Worm (Caenorhabditis elegans) whole organism, midembryonic: Measurements from ENCODE around the gene Y39A1C.1.
"Not testable (repeated sequence)": the region's sequence is repeated elsewhere in the genome, so short reads cannot be mapped to it uniquely, and the experiment has no call there.

ENCODE experiments used
- T22C8.4 ChIP-seq: fragments of 200-800 bp; sonication (Bioruptor generic); IDR thresholded peaks from 2 replicates; pipeline ENCODE4 v1.3.6; 2022; ENCODE audit warnings: missing genetic modification characterization, missing compliant biosample characterization
- cog-1 ChIP-seq: sonication (generic microtip); optimal IDR thresholded peaks from 2 replicates; lab custom pipeline; 2016; ENCODE audit warnings: missing genetic modification characterization, missing compliant biosample characterization
- flt-1 ChIP-seq: fragments of 200-800 bp; sonication (Bioruptor generic); IDR thresholded peaks from 2 replicates; pipeline ENCODE4 v1.3.6; 2022; ENCODE audit warnings: missing genetic modification characterization, missing compliant biosample characterization
- klf-2 ChIP-seq: fragments of 200-800 bp; sonication (Bioruptor generic); conservative IDR thresholded peaks from 2 replicates; pipeline ENCODE4 v1.3.6; 2022; ENCODE audit warnings: missing genetic modification reagents, missing genetic modification characterization, missing compliant biosample characterization
- med-1 ChIP-seq: sonication (generic microtip); optimal IDR thresholded peaks from 2 replicates; lab custom pipeline; 2017; ENCODE audit warnings: missing genetic modification characterization, mild to moderate bottlenecking, missing compliant biosample characterization, antibody characterized with exemption, missing genetic modification reagents; ENCODE audit not compliant: insufficient read depth
- ref-1 ChIP-seq: fragments of 200-800 bp; sonication (Bioruptor generic); conservative IDR thresholded peaks from 2 replicates; pipeline ENCODE4 v1.3.6; 2022; ENCODE audit warnings: missing genetic modification reagents, missing genetic modification characterization, missing compliant biosample characterization
- tab-1 ChIP-seq: fragments of 200-800 bp; sonication (Bioruptor generic); IDR thresholded peaks from 2 replicates; pipeline ENCODE4 v1.3.6; 2022; ENCODE audit warnings: missing genetic modification characterization, missing compliant biosample characterization
- ztf-23 ChIP-seq: fragments of 200-800 bp; sonication (Bioruptor generic); IDR thresholded peaks from 2 replicates; pipeline ENCODE4 v1.3.6; 2022; ENCODE audit warnings: missing genetic modification reagents, missing genetic modification characterization, missing compliant biosample characterization
- ztf-29 ChIP-seq: fragments of 200-800 bp; sonication (Bioruptor generic); IDR thresholded peaks from 2 replicates; pipeline ENCODE4 v1.3.6; 2022; ENCODE audit warnings: missing genetic modification reagents, missing genetic modification characterization, missing compliant biosample characterization

Gene Y39A1C.1

DNA sequence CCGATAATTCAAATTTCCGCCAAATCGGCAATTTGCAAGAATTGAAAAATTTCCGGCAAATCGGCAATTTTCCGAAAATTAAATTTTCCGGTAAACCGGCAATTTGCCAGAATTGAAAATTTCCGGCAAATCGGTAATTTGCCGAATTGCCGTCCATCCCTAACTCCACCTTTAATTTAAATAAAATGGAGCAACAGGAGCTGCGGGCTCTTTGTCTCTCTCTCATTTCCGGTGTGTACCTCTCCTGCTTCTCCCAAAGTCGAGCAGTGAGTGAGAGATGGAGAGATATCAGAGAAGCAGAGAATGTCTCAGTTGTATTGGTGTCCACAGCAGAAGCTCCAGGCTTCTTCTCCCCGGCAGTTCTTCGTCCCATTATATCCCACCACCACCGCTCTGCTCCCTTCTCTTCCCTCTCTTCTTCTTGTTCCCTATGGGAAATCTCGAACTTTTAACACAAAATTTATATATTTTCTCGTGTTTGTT is at the start of gene Y39A1C.1:
TSS of gene Y39A1C.1 (plus strand) at position 51 of the 483 bp plus-strand sequence.
- no peak for TF ChIP-seq flt-1
- no peak for TF ChIP-seq tab-1
- TF ChIP-seq T22C8.4, result no peak
- no peak for TF ChIP-seq ztf-23 (GFP tag; lab: Robert Waterston, UW)

DNA sequence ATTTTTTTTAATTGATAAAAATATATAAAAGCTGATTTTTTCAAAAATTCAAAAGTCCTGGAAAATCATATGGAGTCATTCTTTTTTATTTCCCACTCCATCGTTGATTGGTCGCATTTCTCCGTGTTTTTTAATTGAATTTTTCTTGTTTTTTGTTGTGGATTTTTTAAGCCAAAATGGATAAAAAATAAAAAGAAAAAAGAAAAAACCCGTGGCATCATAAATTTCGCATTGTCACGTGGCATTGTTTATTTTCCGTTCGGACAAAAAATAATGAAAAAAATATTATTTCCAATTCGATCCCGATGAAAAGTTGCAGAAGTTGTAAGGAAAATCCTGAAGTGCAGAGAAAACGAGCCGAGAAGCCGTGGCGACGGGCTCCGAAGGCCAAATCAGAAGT is 49.6 kb upstream of the Y39A1C.1 start, which contains the start of gene klp-7:
TSS of gene klp-7 (plus strand) at position 301 of the 400 bp plus-strand sequence.
- TF ChIP-seq klf-2 (GFP tag; lab: Robert Waterston, UW); flt-1; ztf-23 (GFP tag; lab: Robert Waterston, UW): not testable (repeated sequence)

DNA sequence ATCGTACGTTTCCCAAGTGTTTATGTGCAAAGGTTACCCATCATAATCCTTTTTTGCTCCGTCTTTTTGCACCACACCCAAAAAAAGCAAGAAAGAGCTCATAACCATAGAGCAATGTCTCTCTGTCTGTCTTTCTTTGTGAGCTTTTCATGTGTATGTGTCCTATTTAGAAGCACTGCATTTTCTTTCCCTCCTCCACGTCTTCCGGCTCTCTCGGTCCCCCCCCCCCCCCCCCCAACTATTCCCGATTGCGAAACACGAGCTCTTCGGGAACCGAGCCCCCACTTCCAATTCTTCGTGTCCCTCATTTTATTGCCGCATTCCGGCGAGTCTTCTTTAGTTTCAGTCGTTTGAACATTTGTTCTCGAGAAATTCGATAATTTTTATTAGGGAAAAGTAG is 48.4 kb upstream of the Y39A1C.1 start:
- TF ChIP-seq T22C8.4 (no peak), cog-1 (tag; lab: Kevin White, UChicago) (no peak), ztf-23 (GFP tag; lab: Robert Waterston, UW) (no peak), ref-1 (GFP tag; lab: Robert Waterston, UW) (no peak), flt-1 (no peak), tab-1 (no peak), klf-2 (GFP tag; lab: Robert Waterston, UW) (no peak), ztf-29 (GFP tag; lab: Robert Waterston, UW) (no peak), med-1 (GFP tag; lab: Kevin White, UChicago) (no peak)

ce11 chrIII:10807236-10807635 is 48.0 kb upstream of the Y39A1C.1 start:
- TF ChIP-seq klf-2 (GFP tag; lab: Robert Waterston, UW), result no peak
- TF ChIP-seq tab-1, result no peak
- no peak for TF ChIP-seq cog-1 (tag; lab: Kevin White, UChicago)
- TF ChIP-seq ztf-29 (GFP tag; lab: Robert Waterston, UW), result no peak
- no peak for TF ChIP-seq ref-1 (GFP tag; lab: Robert Waterston, UW)
- TF ChIP-seq T22C8.4, result no peak
- TF ChIP-seq med-1 (GFP tag; lab: Kevin White, UChicago), result no peak
- TF ChIP-seq flt-1, result no peak
- no peak for TF ChIP-seq ztf-23 (GFP tag; lab: Robert Waterston, UW)

DNA sequence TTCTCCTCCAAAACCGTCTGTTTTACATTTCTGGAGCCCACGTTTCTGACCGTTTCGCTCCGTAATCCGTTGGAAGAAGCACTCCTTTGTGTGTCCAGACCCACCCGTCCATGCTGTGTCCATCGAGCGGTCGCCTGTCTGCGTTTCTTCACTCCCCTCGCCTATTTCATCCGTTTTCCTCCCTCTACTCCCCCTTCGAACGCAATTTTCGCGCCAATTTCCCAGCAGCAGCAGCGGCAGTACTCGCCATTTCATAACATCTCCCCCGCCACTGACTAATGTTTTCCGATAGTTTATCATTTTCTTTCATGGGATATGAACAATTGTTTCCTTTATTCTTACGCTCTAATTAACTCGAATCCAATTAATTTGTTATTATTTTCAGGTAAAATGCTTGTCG is 47.3 kb upstream of the Y39A1C.1 start:
- peak; percentile 68; the same call in 1 of the 2 replicates for TF ChIP-seq ztf-23 (GFP tag; lab: Robert Waterston, UW)
- TF ChIP-seq tab-1, result 0 out of 2 replicates have a peak, but pooled peaks have one; percentile 36
- TF ChIP-seq ref-1 (GFP tag; lab: Robert Waterston, UW), result no peak
- no peak for TF ChIP-seq med-1 (GFP tag; lab: Kevin White, UChicago)
- no peak for TF ChIP-seq T22C8.4

DNA sequence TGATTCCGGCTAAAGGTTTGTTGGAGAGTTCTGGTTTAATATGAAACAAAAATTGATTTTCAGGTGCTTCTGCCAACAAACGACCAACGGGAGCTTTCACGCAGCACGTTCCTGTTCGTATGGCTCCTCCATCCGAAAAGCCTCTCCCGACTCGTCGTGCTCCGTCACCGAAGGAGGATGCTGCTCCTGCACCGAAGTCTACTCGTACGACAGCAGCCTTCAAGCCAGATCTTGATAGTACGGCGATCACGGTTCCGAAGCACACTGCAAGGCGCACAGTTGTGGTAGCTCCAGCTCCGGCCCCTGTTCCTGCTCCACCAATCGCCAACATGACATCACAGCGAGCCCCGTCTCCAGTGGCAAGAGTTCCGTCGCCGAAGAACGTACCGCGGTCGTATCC is 46.4 kb upstream of the Y39A1C.1 start:
- TF ChIP-seq cog-1 (tag; lab: Kevin White, UChicago) (no peak), T22C8.4 (no peak), med-1 (GFP tag; lab: Kevin White, UChicago) (no peak), flt-1 (no peak), klf-2 (GFP tag; lab: Robert Waterston, UW) (no peak), ref-1 (GFP tag; lab: Robert Waterston, UW) (no peak), tab-1 (no peak), ztf-29 (GFP tag; lab: Robert Waterston, UW) (no peak), ztf-23 (GFP tag; lab: Robert Waterston, UW) (no peak)

DNA sequence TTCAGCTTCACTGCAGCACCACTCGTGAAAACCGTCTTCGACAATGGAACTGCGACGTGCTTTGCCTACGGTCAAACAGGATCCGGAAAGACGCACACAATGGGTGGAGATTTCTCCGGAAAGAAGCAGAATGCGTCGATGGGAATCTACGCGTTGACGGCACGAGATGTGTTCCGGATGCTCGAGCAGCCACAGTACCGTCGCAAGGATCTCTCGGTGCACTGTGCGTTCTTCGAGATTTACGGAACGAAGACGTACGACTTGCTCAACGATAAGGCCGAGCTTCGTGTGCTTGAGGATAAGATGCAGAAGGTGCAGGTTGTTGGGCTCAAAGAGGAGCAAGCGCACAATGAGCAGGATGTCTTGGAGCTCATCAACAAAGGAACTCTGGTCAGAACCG is 45.7 kb upstream of the Y39A1C.1 start:
- TF ChIP-seq klf-2 (GFP tag; lab: Robert Waterston, UW) (no peak), ztf-23 (GFP tag; lab: Robert Waterston, UW) (no peak), ztf-29 (GFP tag; lab: Robert Waterston, UW) (no peak), flt-1 (no peak), tab-1 (no peak), T22C8.4 (no peak), cog-1 (tag; lab: Kevin White, UChicago) (no peak), ref-1 (GFP tag; lab: Robert Waterston, UW) (no peak), med-1 (GFP tag; lab: Kevin White, UChicago) (no peak)

ce11 chrIII:10810483-10810836 is 44.8 kb upstream of the Y39A1C.1 start:
- TF ChIP-seq ztf-23 (GFP tag; lab: Robert Waterston, UW) (no peak), ref-1 (GFP tag; lab: Robert Waterston, UW) (no peak), cog-1 (tag; lab: Kevin White, UChicago) (no peak), ztf-29 (GFP tag; lab: Robert Waterston, UW) (no peak), T22C8.4 (no peak), klf-2 (GFP tag; lab: Robert Waterston, UW) (no peak)

DNA sequence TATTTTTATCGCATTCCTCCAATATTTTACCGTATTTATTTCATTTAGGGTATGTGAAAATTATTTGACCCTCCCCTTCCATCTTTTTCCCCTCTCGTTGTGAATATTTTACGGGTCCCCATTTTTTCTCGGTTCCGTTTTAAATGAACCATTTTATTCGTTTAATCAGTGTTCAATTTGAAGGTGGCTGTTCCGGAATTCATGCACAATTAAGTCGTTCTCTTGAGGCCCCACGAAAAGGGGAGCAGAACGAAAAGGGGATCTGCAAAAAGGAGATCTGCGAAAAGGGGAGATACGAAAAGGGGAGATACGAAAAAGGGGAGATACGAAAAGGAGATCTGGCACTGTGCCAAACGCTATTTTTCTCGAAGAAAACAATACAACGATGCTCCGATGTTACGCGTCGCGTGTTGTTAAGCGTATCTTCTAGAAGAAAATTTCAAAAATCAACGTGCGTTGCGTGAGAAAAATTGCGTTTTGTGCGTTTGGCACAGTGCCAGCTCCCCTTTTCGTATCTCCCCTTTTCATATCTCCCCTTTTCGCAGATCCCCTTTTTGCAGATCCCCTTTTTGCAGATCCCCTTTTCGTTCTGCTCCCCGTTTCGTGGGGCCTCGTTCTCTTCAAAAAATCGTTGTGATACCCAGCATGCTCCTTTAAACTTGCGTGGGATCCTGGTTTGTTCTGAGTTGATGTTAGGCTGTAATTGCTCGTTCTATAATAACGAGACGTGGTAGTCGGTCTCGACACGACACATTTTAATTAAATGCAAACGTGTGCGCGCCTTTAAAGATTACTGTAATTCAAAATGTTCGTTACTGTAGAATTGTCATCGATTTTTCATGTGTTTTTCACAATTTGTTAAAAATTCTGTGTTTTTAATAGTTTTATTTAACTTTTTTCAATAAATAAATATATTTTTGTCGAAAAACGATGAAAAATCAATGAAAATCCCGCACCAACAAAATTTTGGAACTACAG is 44.1 kb upstream of the Y39A1C.1 start:
- TF ChIP-seq ref-1 (GFP tag; lab: Robert Waterston, UW) (peak; percentile 44), klf-2 (GFP tag; lab: Robert Waterston, UW) (no peak; the same call in none of the 2 replicates), T22C8.4 (peak; percentile 22; the same call in 1 of the 2 replicates), flt-1 (peak; percentile 74), cog-1 (tag; lab: Kevin White, UChicago) (no peak), ztf-23 (GFP tag; lab: Robert Waterston, UW) (peak; percentile 60; the same call in 1 of the 2 replicates)
